Worm (Caenorhabditis elegans) whole organism, midembryonic: ENCODE data around the gene F44E2.3.

Experiments
- T22C8.4 ChIP-seq: fragments of 200-800 bp; sonication (Bioruptor generic); IDR thresholded peaks from 2 replicates; pipeline ENCODE4 v1.3.6; 2022; ENCODE audit warnings: missing genetic modification characterization, missing compliant biosample characterization
- flt-1 ChIP-seq: fragments of 200-800 bp; sonication (Bioruptor generic); IDR thresholded peaks from 2 replicates; pipeline ENCODE4 v1.3.6; 2022; ENCODE audit warnings: missing genetic modification characterization, missing compliant biosample characterization
- ref-1 ChIP-seq: fragments of 200-800 bp; sonication (Bioruptor generic); conservative IDR thresholded peaks from 2 replicates; pipeline ENCODE4 v1.3.6; 2022; ENCODE audit warnings: missing genetic modification reagents, missing genetic modification characterization, missing compliant biosample characterization
- tab-1 ChIP-seq: fragments of 200-800 bp; sonication (Bioruptor generic); IDR thresholded peaks from 2 replicates; pipeline ENCODE4 v1.3.6; 2022; ENCODE audit warnings: missing genetic modification characterization, missing compliant biosample characterization

DNA sequence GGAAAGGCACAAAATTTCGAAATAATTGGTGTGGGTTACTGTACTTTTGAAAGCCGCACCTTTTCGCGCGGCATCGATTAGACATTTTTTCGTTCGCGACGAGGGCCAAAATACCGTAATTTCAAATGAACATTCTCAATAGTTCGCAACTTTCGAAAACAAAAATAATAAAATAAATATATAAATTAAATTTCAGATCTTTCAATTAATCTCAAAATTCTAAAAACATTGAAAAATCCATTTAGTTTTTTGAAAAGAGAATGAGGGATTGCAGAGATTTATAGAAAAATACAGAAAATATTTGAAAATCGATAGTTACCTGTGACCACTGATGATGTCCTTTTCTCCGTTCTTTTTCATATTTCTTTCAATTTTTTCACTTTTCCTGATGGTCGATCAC, 43.0 kb downstream of the F44E2.3 start, which contains the start of gene K02D10.8:
- TF ChIP-seq tab-1 (GFP tag; lab: Robert Waterston, UW) (no peak), ref-1 (no peak), T22C8.4 (GFP tag; lab: Robert Waterston, UW) (no peak), flt-1 (GFP tag; lab: Robert Waterston, UW) (no peak)
